In the genomic region with DNA sequence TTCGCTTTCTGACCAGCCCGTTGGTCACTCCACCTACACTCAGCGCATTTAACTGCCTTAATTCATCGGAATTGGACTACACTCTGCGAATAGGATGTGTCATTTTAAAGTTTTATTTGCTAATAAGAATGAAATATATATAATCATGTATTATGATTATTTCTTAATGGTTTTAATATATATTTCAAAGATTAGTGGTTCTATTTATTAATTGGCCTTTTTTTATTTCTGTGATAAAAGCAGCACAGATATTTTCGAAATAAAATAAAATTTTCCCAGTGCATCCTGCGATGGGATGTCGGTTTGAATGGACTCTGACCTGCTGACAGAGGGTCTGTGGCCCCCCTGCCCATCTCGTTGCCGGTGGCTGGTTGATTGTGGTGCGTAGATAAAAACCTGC, we compare ENCODE assay signal across 1 fruit fly cellular context.
TF ChIP-seq lines count a peak whose summit lies in the region.

No protein-coding gene starts in this region.

TF ChIP-seq in whole organism, embryonic, 481 proteins besides CTCF, POLR2A, EP300 and RAD21 (continued from another document and continues in another):
- TF ChIP-seq Opbp (GFP tag; IDR thresholded peaks at IDR 0.05; lab: Robert Waterston, UW; ENCODE audit: partially characterized antibody) (no peak), CG10274 (GFP tag; optimal IDR thresholded peaks at IDR 0.05; lab: Kevin White, UChicago) (no peak), Gsc (GFP tag; IDR thresholded peaks at IDR 0.05; lab: Robert Waterston, UW) (no peak), tx (GFP tag; optimal IDR thresholded peaks at IDR 0.05; lab: Kevin White, UChicago) (no peak), hth (optimal IDR thresholded peaks at IDR 0.05; lab: Kevin White, UChicago) (no peak), CG15514 (GFP tag; optimal IDR thresholded peaks at IDR 0.05; lab: Kevin White, UChicago) (no peak), fd64A (GFP tag; optimal IDR thresholded peaks at IDR 0.05; lab: Kevin White, UChicago) (no peak), CG12219 (GFP tag; optimal IDR thresholded peaks at IDR 0.05; lab: Kevin White, UChicago) (no peak), salm (tag; optimal IDR thresholded peaks at IDR 0.05; lab: Kevin White, UChicago) (no peak), so (GFP tag; IDR thresholded peaks at IDR 0.05; lab: Robert Waterston, UW) (no peak), peb (GFP tag; IDR thresholded peaks at IDR 0.05; lab: Robert Waterston, UW) (no peak), cwo (GFP tag; optimal IDR thresholded peaks at IDR 0.05; lab: Kevin White, UChicago) (no peak), Ets97D (GFP tag; optimal IDR thresholded peaks at IDR 0.05; lab: Kevin White, UChicago) (no peak), B-H1 (GFP tag; IDR thresholded peaks at IDR 0.05; lab: Robert Waterston, UW) (no peak), Abd-B (GFP tag; optimal IDR thresholded peaks at IDR 0.05; lab: Kevin White, UChicago) (peak; percentile 17), Dfd (GFP tag; optimal IDR thresholded peaks at IDR 0.05; lab: Kevin White, UChicago) (no peak), Sin3A (optimal IDR thresholded peaks at IDR 0.05; lab: Kevin White, UChicago) (no peak), Side (GFP tag; optimal IDR thresholded peaks at IDR 0.05; lab: Kevin White, UChicago) (no peak), ham (GFP tag; IDR thresholded peaks at IDR 0.05; lab: Robert Waterston, UW) (no peak), luna (GFP tag; optimal IDR thresholded peaks at IDR 0.05; lab: Kevin White, UChicago) (no peak), BtbVII (GFP tag; optimal IDR thresholded peaks at IDR 0.05; lab: Kevin White, UChicago) (no peak), CG34224 (GFP tag; IDR thresholded peaks at IDR 0.05; lab: Robert Waterston, UW; ENCODE audit: partially characterized antibody) (no peak), CG10267 (tag; optimal IDR thresholded peaks at IDR 0.05; lab: Kevin White, UChicago) (peak; percentile 47), Xbp1 (GFP tag; optimal IDR thresholded peaks at IDR 0.05; lab: Kevin White, UChicago) (peak; percentile 12), CG13123 (GFP tag; optimal IDR thresholded peaks at IDR 0.05; lab: Kevin White, UChicago) (no peak), CG11560 (tag; IDR thresholded peaks at IDR 0.05; lab: Robert Waterston, UW) (no peak), Hr39 (optimal IDR thresholded peaks at IDR 0.05; lab: Kevin White, UChicago) (no peak), Nf-YC (tag; optimal IDR thresholded peaks at IDR 0.05; lab: Kevin White, UChicago) (no peak), gsb-n (tag; optimal IDR thresholded peaks at IDR 0.05; lab: Kevin White, UChicago) (peak; percentile 49), CG8388 (GFP tag; optimal IDR thresholded peaks at IDR 0.05; lab: Kevin White, UChicago) (peak; percentile 48), CG12104 (GFP tag; optimal IDR thresholded peaks at IDR 0.05; lab: Kevin White, UChicago) (no peak), CG8924 (tag; optimal IDR thresholded peaks at IDR 0.05; lab: Kevin White, UChicago) (peak; percentile 43), Doc3 (GFP tag; IDR thresholded peaks at IDR 0.05; lab: Robert Waterston, UW; ENCODE audit: partially characterized antibody) (no peak), tgo (GFP tag; IDR thresholded peaks at IDR 0.05; lab: Robert Waterston, UW) (peak; percentile 24; the same call in 1 of the 3 replicates), gfzf (GFP tag; optimal IDR thresholded peaks at IDR 0.05; lab: Kevin White, UChicago) (no peak), yki (optimal IDR thresholded peaks at IDR 0.05; lab: Kevin White, UChicago) (no peak), CG31441 (GFP tag; IDR thresholded peaks at IDR 0.05; lab: Robert Waterston, UW) (peak; percentile 65), Camta (GFP tag; optimal IDR thresholded peaks at IDR 0.05; lab: Kevin White, UChicago) (no peak), Sox100B (GFP tag; optimal IDR thresholded peaks at IDR 0.05; lab: Kevin White, UChicago) (peak; percentile 18), Mad (GFP tag; optimal IDR thresholded peaks at IDR 0.05; lab: Kevin White, UChicago) (no peak), GATAe (GFP tag; conservative IDR thresholded peaks at IDR 0.05; lab: Robert Waterston, UW) (no peak), CG32767 (GFP tag; IDR thresholded peaks at IDR 0.05; lab: Robert Waterston, UW) (no peak), emc (GFP tag; optimal IDR thresholded peaks at IDR 0.05; lab: Kevin White, UChicago) (no peak), CG7786 (GFP tag; optimal IDR thresholded peaks at IDR 0.05; lab: Kevin White, UChicago) (no peak), CG14710 (tag; optimal IDR thresholded peaks at IDR 0.05; lab: Kevin White, UChicago) (peak; percentile 51), ranshi (GFP tag; IDR thresholded peaks at IDR 0.05; lab: Robert Waterston, UW) (no peak), gt (GFP tag; IDR thresholded peaks at IDR 0.05; lab: Robert Waterston, UW) (no peak), sr (GFP tag; IDR thresholded peaks at IDR 0.05; lab: Robert Waterston, UW) (no peak), Scr (GFP tag; IDR thresholded peaks at IDR 0.05; lab: Robert Waterston, UW; ENCODE audit: partially characterized antibody) (no peak), CG13894 (tag; optimal IDR thresholded peaks at IDR 0.05; lab: Kevin White, UChicago) (no peak), grau (tag; optimal IDR thresholded peaks at IDR 0.05; lab: Kevin White, UChicago) (peak; percentile 43), CG10565 (GFP tag; optimal IDR thresholded peaks at IDR 0.05; lab: Kevin White, UChicago) (no peak), Sry-δ (GFP tag; optimal IDR thresholded peaks at IDR 0.05; lab: Kevin White, UChicago) (no peak), br (optimal IDR thresholded peaks at IDR 0.05; lab: Kevin White, UChicago) (no peak), Sry-β (GFP tag; optimal IDR thresholded peaks at IDR 0.05; lab: Kevin White, UChicago) (no peak), CG8359 (GFP tag; optimal IDR thresholded peaks at IDR 0.05; lab: Kevin White, UChicago; ENCODE audit: borderline replicate concordance) (no peak), odd (GFP tag; optimal IDR thresholded peaks at IDR 0.05; lab: Kevin White, UChicago) (no peak), E2f1 (GFP tag; IDR thresholded peaks at IDR 0.05; lab: Robert Waterston, UW) (no peak), ap (GFP tag; IDR thresholded peaks at IDR 0.05; lab: Robert Waterston, UW) (0 out of 2 replicates have a peak, but pooled peaks have one; percentile 17), Hand (GFP tag; optimal IDR thresholded peaks at IDR 0.05; lab: Kevin White, UChicago) (no peak), twi (tag; optimal IDR thresholded peaks at IDR 0.05; lab: Kevin White, UChicago) (no peak), insv (GFP tag; optimal IDR thresholded peaks at IDR 0.05; lab: Kevin White, UChicago) (no peak), vnd (GFP tag; IDR thresholded peaks at IDR 0.05; lab: Robert Waterston, UW; ENCODE audit: partially characterized antibody) (no peak), eve (GFP tag; optimal IDR thresholded peaks at IDR 0.05; lab: Kevin White, UChicago) (peak in 1 of 2 experiments; percentile 27), Hmr (GFP tag; optimal IDR thresholded peaks at IDR 0.05; lab: Kevin White, UChicago) (peak; percentile 34), Bgb (GFP tag; IDR thresholded peaks at IDR 0.05; lab: Robert Waterston, UW; ENCODE audit: partially characterized antibody) (no peak), Hr51 (GFP tag; optimal IDR thresholded peaks at IDR 0.05; lab: Kevin White, UChicago) (peak in 1 of 2 experiments; percentile 41), scrt (GFP tag; optimal IDR thresholded peaks at IDR 0.05; lab: Kevin White, UChicago) (no peak), CG11696 (GFP tag; IDR thresholded peaks at IDR 0.05; lab: Robert Waterston, UW) (no peak), Hey (tag; optimal IDR thresholded peaks at IDR 0.05; lab: Kevin White, UChicago) (no peak), ab (GFP tag; optimal IDR thresholded peaks at IDR 0.05; lab: Kevin White, UChicago) (no peak), onecut (GFP tag; IDR thresholded peaks at IDR 0.05; lab: Robert Waterston, UW) (no peak), lola (GFP tag; optimal IDR thresholded peaks at IDR 0.05; lab: Kevin White, UChicago) (peak in 1 of 3 experiments; percentile 64), CG11247 (GFP tag; IDR thresholded peaks at IDR 0.05; lab: Robert Waterston, UW) (no peak), PHDP (tag; optimal IDR thresholded peaks at IDR 0.05; lab: Kevin White, UChicago) (peak; percentile 44), Gug (GFP tag; IDR thresholded peaks at IDR 0.05; lab: Robert Waterston, UW) (no peak), caup (GFP tag; optimal IDR thresholded peaks at IDR 0.05; lab: Kevin White, UChicago; ENCODE audit: severe bottlenecking) (no peak), CG5180 (GFP tag; optimal IDR thresholded peaks at IDR 0.05; lab: Kevin White, UChicago) (no peak), hkb (optimal IDR thresholded peaks at IDR 0.05; lab: Kevin White, UChicago) (no peak), hkb (GFP tag; IDR thresholded peaks at IDR 0.05; lab: Robert Waterston, UW) (no peak), pfk (GFP tag; optimal IDR thresholded peaks at IDR 0.05; lab: Kevin White, UChicago) (no peak), Dad (GFP tag; optimal IDR thresholded peaks at IDR 0.05; lab: Kevin White, UChicago) (no peak), inv (GFP tag; IDR thresholded peaks at IDR 0.05; lab: Robert Waterston, UW; ENCODE audit: partially characterized antibody) (no peak), CG8089 (GFP tag; optimal IDR thresholded peaks at IDR 0.05; lab: Kevin White, UChicago) (no peak), Dll (GFP tag; IDR thresholded peaks at IDR 0.05; lab: Robert Waterston, UW; ENCODE audit: partially characterized antibody) (no peak), CG14050 (GFP tag; IDR thresholded peaks at IDR 0.05; lab: Robert Waterston, UW) (no peak), pita (GFP tag; optimal IDR thresholded peaks at IDR 0.05; lab: Kevin White, UChicago) (no peak), CG10979 (tag; optimal IDR thresholded peaks at IDR 0.05; lab: Kevin White, UChicago) (peak; percentile 69), CG2202 (tag; optimal IDR thresholded peaks at IDR 0.05; lab: Kevin White, UChicago) (peak; percentile 7), slou (GFP tag; optimal IDR thresholded peaks at IDR 0.05; lab: Kevin White, UChicago) (no peak), Aef1 (GFP tag; IDR thresholded peaks at IDR 0.05; lab: Robert Waterston, UW) (no peak), CG15479 (GFP tag; optimal IDR thresholded peaks at IDR 0.05; lab: Kevin White, UChicago) (no peak), dmrt99B (tag; optimal IDR thresholded peaks at IDR 0.05; lab: Kevin White, UChicago) (peak; percentile 67), exex (tag; optimal IDR thresholded peaks at IDR 0.05; lab: Kevin White, UChicago) (no peak), gem (tag; optimal IDR thresholded peaks at IDR 0.05; lab: Kevin White, UChicago) (peak; percentile 72), Rfx (GFP tag; IDR thresholded peaks at IDR 0.05; lab: Robert Waterston, UW) (no peak), rib (GFP tag; IDR thresholded peaks at IDR 0.05; lab: Robert Waterston, UW) (no peak), TFAM (GFP tag; optimal IDR thresholded peaks at IDR 0.05; lab: Kevin White, UChicago) (no peak), CG6683 (GFP tag; optimal IDR thresholded peaks at IDR 0.05; lab: Kevin White, UChicago) (no peak), HmgZ (tag; optimal IDR thresholded peaks at IDR 0.05; lab: Kevin White, UChicago) (no peak), Adf1 (GFP tag; IDR thresholded peaks at IDR 0.05; lab: Robert Waterston, UW) (no peak), CG17328 (GFP tag; IDR thresholded peaks at IDR 0.05; lab: Robert Waterston, UW) (no peak), CG12071 (GFP tag; optimal IDR thresholded peaks at IDR 0.05; lab: Kevin White, UChicago) (no peak), CG17361 (GFP tag; IDR thresholded peaks at IDR 0.05; lab: Robert Waterston, UW) (peak; percentile 58; the same call in 2 of the 3 replicates), CG10462 (GFP tag; optimal IDR thresholded peaks at IDR 0.05; lab: Kevin White, UChicago) (no peak), pzg (GFP tag; optimal IDR thresholded peaks at IDR 0.05; lab: Kevin White, UChicago) (no peak), dmrt11E (tag; optimal IDR thresholded peaks at IDR 0.05; lab: Kevin White, UChicago) (peak; percentile 56), hb (GFP tag; IDR thresholded peaks at IDR 0.05; lab: Robert Waterston, UW; ENCODE audit: partially characterized antibody) (no peak), ssp (GFP tag; IDR thresholded peaks at IDR 0.05; lab: Robert Waterston, UW) (0 out of 2 replicates have a peak, but pooled peaks have one; percentile 6), fru (optimal IDR thresholded peaks at IDR 0.05; lab: Kevin White, UChicago) (no peak), Ets65A (GFP tag; lab: Kevin White, UChicago) (peak; percentile 68), CG13296 (GFP tag; optimal IDR thresholded peaks at IDR 0.05; lab: Kevin White, UChicago) (no peak), Dip2 (GFP tag; IDR thresholded peaks at IDR 0.05; lab: Robert Waterston, UW) (no peak), Kr (GFP tag; optimal IDR thresholded peaks at IDR 0.05; lab: Kevin White, UChicago) (no peak), ara (GFP tag; IDR thresholded peaks at IDR 0.05; lab: Robert Waterston, UW) (no peak), CG30403 (GFP tag; optimal IDR thresholded peaks at IDR 0.05; lab: Kevin White, UChicago) (peak; percentile 42), CG6765 (GFP tag; optimal IDR thresholded peaks at IDR 0.05; lab: Kevin White, UChicago) (no peak), NK7.1 (GFP tag; optimal IDR thresholded peaks at IDR 0.05; lab: Kevin White, UChicago) (no peak), ewg (GFP tag; optimal IDR thresholded peaks at IDR 0.05; lab: Kevin White, UChicago) (no peak), CG9609 (GFP tag; optimal IDR thresholded peaks at IDR 0.05; lab: Kevin White, UChicago) (no peak), amos (GFP tag; IDR thresholded peaks at IDR 0.05; lab: Robert Waterston, UW; ENCODE audit: partially characterized antibody) (no peak), Drgx (GFP tag; IDR thresholded peaks at IDR 0.05; lab: Robert Waterston, UW) (no peak), ash1 (GFP tag; optimal IDR thresholded peaks at IDR 0.05; lab: Kevin White, UChicago) (no peak), pho (GFP tag; optimal IDR thresholded peaks at IDR 0.05; lab: Kevin White, UChicago) (no peak), CG11093 (GFP tag; IDR thresholded peaks at IDR 0.05; lab: Robert Waterston, UW) (no peak), nom (GFP tag; optimal IDR thresholded peaks at IDR 0.05; lab: Kevin White, UChicago) (no peak), lov (optimal IDR thresholded peaks at IDR 0.05; lab: Kevin White, UChicago) (no peak), lov (GFP tag; IDR thresholded peaks at IDR 0.05; lab: Robert Waterston, UW) (no peak), cad (GFP tag; optimal IDR thresholded peaks at IDR 0.05; lab: Kevin White, UChicago) (no peak), disco-r (GFP tag; optimal IDR thresholded peaks at IDR 0.05; lab: Kevin White, UChicago) (no peak), CG12155 (GFP tag; optimal IDR thresholded peaks at IDR 0.05; lab: Kevin White, UChicago) (no peak), CG6854 (GFP tag; optimal IDR thresholded peaks at IDR 0.05; lab: Kevin White, UChicago) (no peak), BEAF-32 (GFP tag; optimal IDR thresholded peaks at IDR 0.05; lab: Kevin White, UChicago) (no peak)
